Worm (Caenorhabditis elegans): ENCODE data around the gene chil-27.
"Not testable (repeated sequence)": the region's sequence is repeated elsewhere in the genome, so short reads cannot be mapped to it uniquely, and the experiment has no call there.

The chil-27 gene

ce11 chrII:9447965-9448364 is 29.7 kb upstream of the chil-27 start, which contains the start of gene chil-18:
TSS of gene chil-18 (plus strand) at chrII:9448265.
- no peak for TF ChIP-seq ceh-32 (tag; optimal IDR thresholded peaks at IDR 0.05; ENCODE audit: poor library complexity)
- no peak for TF ChIP-seq mxl-3 (GFP tag; optimal IDR thresholded peaks at IDR 0.05)
- no peak for TF ChIP-seq dmd-8 (GFP tag; IDR thresholded peaks at IDR 0.05)

ce11 chrII:9452172-9452571 is 25.5 kb upstream of the chil-27 start, which contains the start of gene R09D1.12:
TSS of gene R09D1.12 (minus strand) at chrII:9452272.
- TF ChIP-seq F44E2.7 (GFP tag; IDR thresholded peaks at IDR 0.05); lin-1 (GFP tag; IDR thresholded peaks at IDR 0.05); arid-1 (GFP tag; conservative IDR thresholded peaks at IDR 0.05): not testable (repeated sequence)

ce11 chrII:9454304-9454703 is 23.4 kb upstream of the chil-27 start, which contains the start of gene chil-19:
TSS of gene chil-19 (minus strand) at chrII:9454404.
- TF ChIP-seq Y105C5A.15 (GFP tag; IDR thresholded peaks at IDR 0.05) (no peak), ces-1 (GFP tag; optimal IDR thresholded peaks at IDR 0.05) (no peak), F37D6.2 (tag; optimal IDR thresholded peaks at IDR 0.05) (no peak)

ce11 chrII:9459462-9459861 is 18.2 kb upstream of the chil-27 start, which contains the start of gene R09D1.14:
TSS of gene R09D1.14 (minus strand) at chrII:9459562.
- TF ChIP-seq fos-1 (tag; optimal IDR thresholded peaks at IDR 0.05); arid-1 (GFP tag; conservative IDR thresholded peaks at IDR 0.05); nhr-76 (tag; optimal IDR thresholded peaks at IDR 0.05): not testable (repeated sequence)

- TF ChIP-seq tag-97 (GFP tag; IDR thresholded peaks at IDR 0.05); saeg-2 (GFP tag; IDR thresholded peaks at IDR 0.05); lin-39 (tag; optimal IDR thresholded peaks at IDR 0.05): not testable (repeated sequence)
Measured at ce11 chrII:9461881-9462280, 15.8 kb upstream of the chil-27 start, which contains the start of gene chil-21. TSS of gene chil-21 (minus strand) at chrII:9461981.

ce11 chrII:9466095-9466494 is 11.6 kb upstream of the chil-27 start, which contains the start of gene chil-22:
TSS of gene chil-22 (minus strand) at chrII:9466195.
- TF ChIP-seq daf-12 (tag; optimal IDR thresholded peaks at IDR 0.05) (no peak), madf-9 (GFP tag; conservative IDR thresholded peaks at IDR 0.05) (no peak), nhr-77 (tag; optimal IDR thresholded peaks at IDR 0.05) (no peak), nhr-28 (tag; optimal IDR thresholded peaks at IDR 0.05) (no peak), nhr-102 (tag; optimal IDR thresholded peaks at IDR 0.05) (no peak), aha-1 (tag) (no peak), nhr-76 (tag; optimal IDR thresholded peaks at IDR 0.05) (no peak), zip-2 (tag; optimal IDR thresholded peaks at IDR 0.05) (no peak), D1046.2 (GFP tag; IDR thresholded peaks at IDR 0.05) (no peak)

- TF ChIP-seq hlh-11 (tag; optimal IDR thresholded peaks at IDR 0.05) = no peak
- peak; percentile 81 for TF ChIP-seq dve-1 (tag; optimal IDR thresholded peaks at IDR 0.05; ENCODE audit: insufficient read depth)
- TF ChIP-seq lin-1 (GFP tag; IDR thresholded peaks at IDR 0.05) = 0 out of 2 replicates have a peak, but pooled peaks have one; percentile 44
- TF ChIP-seq pqm-1 (tag; optimal IDR thresholded peaks at IDR 0.05) = peak; percentile 99
- peak; percentile 87 for TF ChIP-seq nhr-77 (tag; optimal IDR thresholded peaks at IDR 0.05)
- TF ChIP-seq madf-5 (GFP tag; IDR thresholded peaks at IDR 0.05) = no peak
- peak; percentile 89 for TF ChIP-seq dmd-6 (GFP tag; IDR thresholded peaks at IDR 0.05)
- TF ChIP-seq nhr-28 (tag; optimal IDR thresholded peaks at IDR 0.05) = peak; percentile 88
- TF ChIP-seq daf-16 (GFP tag; optimal IDR thresholded peaks at IDR 0.05) = no peak
- TF ChIP-seq daf-16 (tag; optimal IDR thresholded peaks at IDR 0.05) = peak; percentile 70
- TF ChIP-seq egl-43 (GFP tag; IDR thresholded peaks at IDR 0.05) = no peak
- TF ChIP-seq T20F7.1 (GFP tag; optimal IDR thresholded peaks at IDR 0.05) = peak; percentile 28
Measured at ce11 chrII:9468414-9468813, 9.3 kb upstream of the chil-27 start, which contains the start of gene chil-23. TSS of gene chil-23 (minus strand) at chrII:9468611.
